Worm (Caenorhabditis elegans): ENCODE data around the gene C07A4.2.

The C07A4.2 gene

DNA sequence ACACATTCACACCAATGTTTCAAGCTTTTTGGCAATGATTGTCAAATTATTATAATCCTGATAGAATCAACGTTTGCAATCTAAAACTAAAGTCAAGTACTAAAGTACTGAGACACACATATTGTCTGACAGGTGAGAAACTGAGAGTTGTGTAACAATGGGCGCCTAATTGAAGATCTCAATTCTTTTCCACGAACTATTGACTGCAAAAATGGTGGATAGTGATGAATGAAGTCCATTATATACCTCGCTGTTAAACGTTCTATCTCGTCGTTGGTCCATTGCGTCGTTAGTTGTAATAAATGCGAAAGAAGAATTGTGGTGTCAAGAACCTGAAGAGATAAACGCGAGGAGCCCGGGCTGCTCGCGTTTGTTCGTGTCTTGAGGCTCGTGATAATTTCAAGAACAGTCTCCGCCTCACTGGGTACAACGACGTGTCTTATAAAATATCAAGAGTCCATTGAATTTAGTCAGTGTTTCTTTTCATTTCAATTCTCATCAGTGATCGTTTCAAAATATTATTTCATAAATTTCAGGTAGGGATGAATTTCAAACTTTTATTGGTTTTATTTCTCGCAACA, 11.8 kb upstream of the C07A4.2 start, which contains the start of gene F09B9.4:
TSS of gene F09B9.4 (plus strand) at position 531 of the 581 bp plus-strand sequence.
- TF ChIP-seq F37B4.10 (GFP tag; IDR thresholded peaks at IDR 0.05) = no peak
- TF ChIP-seq ceh-100 (GFP tag; IDR thresholded peaks at IDR 0.05) = no peak
- no peak for TF ChIP-seq tlf-1 (GFP tag; optimal IDR thresholded peaks at IDR 0.05)
- no peak for TF ChIP-seq zfh-2 (GFP tag; conservative IDR thresholded peaks at IDR 0.05)
- no peak for TF ChIP-seq unc-62 (GFP tag; optimal IDR thresholded peaks at IDR 0.05)
- TF ChIP-seq ztf-6 (GFP tag; IDR thresholded peaks at IDR 0.05) = no peak
- TF ChIP-seq ekl-4 (GFP tag; IDR thresholded peaks at IDR 0.05) = no peak
- TF ChIP-seq hlh-12 (tag; optimal IDR thresholded peaks at IDR 0.05) = no peak
- TF ChIP-seq mel-28 (tag; optimal IDR thresholded peaks at IDR 0.05; ENCODE audit: borderline replicate concordance) = no peak
- no peak for TF ChIP-seq let-526 (GFP tag; IDR thresholded peaks at IDR 0.05)
- no peak for TF ChIP-seq Y56A3A.18 (GFP tag; IDR thresholded peaks at IDR 0.05)
- no peak for TF ChIP-seq rec-8 (tag; optimal IDR thresholded peaks at IDR 0.05)
- TF ChIP-seq Y53G8AR.9 (GFP tag; conservative IDR thresholded peaks at IDR 0.05) = no peak
- no peak for TF ChIP-seq ceh-27 (GFP tag; optimal IDR thresholded peaks at IDR 0.05)
- no peak for TF ChIP-seq bed-2 (GFP tag; IDR thresholded peaks at IDR 0.05)

DNA sequence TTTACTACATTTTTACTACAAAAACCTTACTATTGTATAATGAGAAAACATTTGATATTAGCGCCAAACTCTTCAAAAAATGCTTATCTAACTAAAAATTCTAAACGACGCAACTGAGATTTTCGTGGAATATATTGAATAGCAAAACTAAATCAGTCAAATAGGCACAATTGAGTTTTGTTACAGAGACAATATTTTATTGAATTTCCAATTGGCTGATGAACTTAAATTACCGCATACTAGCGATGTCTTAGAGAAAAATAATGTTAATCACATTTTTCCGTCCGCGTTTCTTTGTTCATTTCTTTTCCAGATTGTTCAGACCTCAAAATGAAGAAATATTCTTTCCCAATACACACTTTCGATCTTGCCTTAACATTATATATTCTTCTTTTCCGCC, 9.5 kb upstream of the C07A4.2 start:
- TF ChIP-seq dpl-1 (GFP tag; optimal IDR thresholded peaks at IDR 0.05) (no peak), die-1 (tag; optimal IDR thresholded peaks at IDR 0.05) (no peak), bed-1 (GFP tag; IDR thresholded peaks at IDR 0.05) (no peak)

DNA sequence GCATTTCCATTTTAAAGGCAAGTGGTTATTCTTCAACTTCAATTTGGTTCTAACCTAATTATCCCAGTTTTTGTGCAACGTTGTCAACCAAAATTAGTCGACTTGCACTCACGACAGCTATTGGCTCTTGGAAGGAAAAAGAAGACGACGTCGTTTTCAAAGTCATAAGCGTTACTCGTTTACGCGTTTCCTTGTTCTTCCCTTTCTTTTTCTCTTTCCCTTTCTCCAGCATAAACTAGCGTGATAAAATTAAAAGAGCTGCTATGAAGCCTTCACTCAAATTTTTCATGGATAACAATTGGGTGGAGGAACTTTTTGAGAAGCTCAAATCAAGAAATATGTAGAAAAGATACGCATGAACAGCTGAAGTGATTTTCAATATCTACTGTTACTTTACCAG, 8.8 kb upstream of the C07A4.2 start:
- TF ChIP-seq dox-1 (GFP tag; IDR thresholded peaks at IDR 0.05) = no peak
- no peak for TF ChIP-seq ZK185.1 (tag; optimal IDR thresholded peaks at IDR 0.05; ENCODE audit: poor library complexity, severe bottlenecking)
- TF ChIP-seq ztf-6 (GFP tag; IDR thresholded peaks at IDR 0.05) = no peak
- TF ChIP-seq gei-17 (GFP tag; optimal IDR thresholded peaks at IDR 0.05) = no peak
- TF ChIP-seq ztf-25 (GFP tag; IDR thresholded peaks at IDR 0.05) = no peak
- TF ChIP-seq nhr-90 (tag; optimal IDR thresholded peaks at IDR 0.05) = no peak
- no peak for TF ChIP-seq die-1 (tag; optimal IDR thresholded peaks at IDR 0.05)
- no peak for TF ChIP-seq chd-7 (tag; optimal IDR thresholded peaks at IDR 0.05)
- TF ChIP-seq T07F8.4 (tag; optimal IDR thresholded peaks at IDR 0.05) = no peak
- TF ChIP-seq lsy-27 (tag; optimal IDR thresholded peaks at IDR 0.05; ENCODE audit: borderline replicate concordance, insufficient read depth) = no peak
- TF ChIP-seq pbrm-1 (GFP tag; IDR thresholded peaks at IDR 0.05) = no peak
- no peak for TF ChIP-seq lin-26 (GFP tag; IDR thresholded peaks at IDR 0.05)
- TF ChIP-seq Y53G8AR.9 (GFP tag; conservative IDR thresholded peaks at IDR 0.05) = no peak
- no peak for TF ChIP-seq mes-4 (tag; optimal IDR thresholded peaks at IDR 0.05)
- TF ChIP-seq ztf-28 (GFP tag; IDR thresholded peaks at IDR 0.05) = no peak

DNA sequence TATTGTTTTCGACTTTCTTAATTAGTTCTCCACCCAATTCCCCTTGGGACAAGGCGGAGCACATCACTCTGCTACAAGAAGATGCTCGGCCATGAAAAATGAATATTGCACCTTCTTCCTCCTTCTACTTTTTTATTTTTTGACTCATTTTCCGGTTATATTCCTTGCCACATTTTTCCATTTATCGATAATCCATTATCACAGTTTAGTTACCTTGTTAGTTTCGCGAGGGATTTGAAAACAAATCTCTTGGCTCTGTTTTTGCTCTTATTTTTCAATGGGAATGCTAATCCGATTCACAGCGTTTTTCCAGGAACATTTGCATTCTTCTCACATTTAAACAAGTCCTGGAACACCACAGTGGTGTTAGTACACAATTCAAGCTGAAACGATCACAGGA, 5.0 kb upstream of the C07A4.2 start, which contains the start of gene rnp-9:
TSS of gene rnp-9 (plus strand) at position 301 of the 400 bp plus-strand sequence.
- no peak for TF ChIP-seq cebp-2 (GFP tag; IDR thresholded peaks at IDR 0.05)
- TF ChIP-seq lin-35 (GFP tag; optimal IDR thresholded peaks at IDR 0.05) = no peak
- TF ChIP-seq snpc-4 (GFP tag; optimal IDR thresholded peaks at IDR 0.05) = no peak
- TF ChIP-seq snpc-4 (tag; optimal IDR thresholded peaks at IDR 0.05) = no peak
- TF ChIP-seq rcor-1 (GFP tag; IDR thresholded peaks at IDR 0.05) = no peak
- TF ChIP-seq egl-44 (GFP tag; IDR thresholded peaks at IDR 0.05) = no peak
- TF ChIP-seq let-607 (tag; optimal IDR thresholded peaks at IDR 0.05) = no peak
